Worm (Caenorhabditis elegans) whole organism, L1 larva: ENCODE results near the gene dpm-1.

Experiments
- aly-2 ChIP-seq: fragments of 150-350 bp; optimal IDR thresholded peaks from 2 replicates; lab custom pipeline; 2014; ENCODE audit warnings: missing biosample characterization, missing genetic modification characterization
- blmp-1 ChIP-seq: fragments of 150-350 bp; optimal IDR thresholded peaks from 2 replicates; lab custom pipeline; 2014; ENCODE audit warnings: missing biosample characterization, missing genetic modification characterization
- ceh-90 ChIP-seq: sonication (generic microtip); optimal IDR thresholded peaks from 2 replicates; lab custom pipeline; 2016; ENCODE audit warnings: missing genetic modification characterization, missing compliant biosample characterization
- dpl-1 ChIP-seq, 3 experiments: fragments of 150-350 bp in 2 of 3; sonication (generic microtip) in 1 of 3; optimal IDR thresholded peaks; 2 replicates each; lab custom pipeline; 2014 to 2017; ENCODE audit warnings: missing biosample characterization in 3 of 3, missing genetic modification characterization in 3 of 3, missing genetic modification reagents in 3 of 3
- egl-27 ChIP-seq, 2 experiments: fragments of 150-350 bp in 1 of 2; sonication (generic microtip); optimal IDR thresholded peaks; 3 replicates each; lab custom pipeline; 2017 to 2018; ENCODE audit warnings: missing biosample characterization in 2 of 2, missing genetic modification characterization in 2 of 2, missing genetic modification reagents in 2 of 2
- elt-2 ChIP-seq: sonication (generic microtip); optimal IDR thresholded peaks from 2 replicates; lab custom pipeline; 2016; ENCODE audit warnings: missing genetic modification characterization, mild to moderate bottlenecking, inconsistent platforms, missing compliant biosample characterization, missing genetic modification reagents
- ets-5 ChIP-seq: fragments of 200-800 bp; sonication (Bioruptor generic); IDR thresholded peaks from 2 replicates; pipeline ENCODE4 v1.3.6; 2022; ENCODE audit warnings: missing genetic modification characterization, missing compliant biosample characterization
- grh-1 ChIP-seq: fragments of 200-800 bp; sonication (Bioruptor generic); IDR thresholded peaks from 2 replicates; pipeline ENCODE4 v1.3.6; 2022; ENCODE audit warnings: missing genetic modification reagents, missing genetic modification characterization, missing compliant biosample characterization
- lin-15B ChIP-seq: fragments of 150-350 bp; sonication (generic microtip); optimal IDR thresholded peaks from 3 replicates; lab custom pipeline; 2014; ENCODE audit warnings: missing biosample characterization, missing genetic modification characterization
- lsy-2 ChIP-seq, 2 experiments: fragments of 150-350 bp; optimal IDR thresholded peaks; 2 replicates each; lab custom pipeline; 2014; ENCODE audit warnings: missing biosample characterization in 2 of 2, missing genetic modification characterization in 2 of 2
- mab-9 ChIP-seq: fragments of 200-800 bp; sonication (Bioruptor generic); IDR thresholded peaks from 2 replicates; pipeline ENCODE4 v1.3.6; 2022; ENCODE audit warnings: missing genetic modification reagents, missing genetic modification characterization, missing compliant biosample characterization
- nhr-12 ChIP-seq: sonication (generic microtip); optimal IDR thresholded peaks from 2 replicates; lab custom pipeline; 2017; ENCODE audit warnings: missing biosample characterization, missing genetic modification characterization
- sox-4 ChIP-seq: sonication (generic microtip); optimal IDR thresholded peaks from 2 replicates; lab custom pipeline; 2016; ENCODE audit warnings: missing genetic modification characterization, missing compliant biosample characterization
- unc-62 ChIP-seq: fragments of 150-350 bp; optimal IDR thresholded peaks from 2 replicates; lab custom pipeline; 2014; ENCODE audit warnings: missing biosample characterization, missing genetic modification reagents, missing genetic modification characterization

DNA sequence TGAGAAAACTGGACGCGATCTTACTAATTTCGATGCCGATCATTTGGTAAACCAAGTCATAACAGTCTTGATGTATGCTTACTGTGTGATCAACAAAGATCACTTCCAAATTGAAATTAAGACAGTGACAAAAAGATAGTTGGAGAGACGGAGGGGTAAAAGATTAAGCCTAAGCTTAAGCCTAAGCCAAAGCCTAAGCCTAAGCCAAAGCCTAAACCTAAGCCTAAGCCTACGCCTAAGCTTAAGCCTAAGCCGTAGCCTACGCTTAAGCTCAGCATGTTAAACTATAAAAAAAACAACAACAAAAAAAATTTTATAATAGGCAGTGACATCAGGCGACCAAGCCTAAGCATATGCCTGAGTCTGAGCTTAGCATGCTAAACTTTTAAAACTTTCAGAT is 51.7 kb downstream of the dpm-1 start:
- no peak for TF ChIP-seq lin-15B (tag; lab: Kevin White, UChicago)
- TF ChIP-seq egl-27 (tag; optimal IDR thresholded peaks at IDR 0.05; lab: Kevin White, UChicago) = no peak
- no peak for TF ChIP-seq lsy-2 (tag; optimal IDR thresholded peaks at IDR 0.05; lab: Kevin White, UChicago)
- no peak for TF ChIP-seq nhr-12
- no peak for TF ChIP-seq blmp-1 (tag; lab: Kevin White, UChicago)
- no peak for TF ChIP-seq ceh-90 (tag; lab: Kevin White, UChicago)
- no peak for TF ChIP-seq grh-1 (GFP tag; lab: Robert Waterston, UW)
- no peak for TF ChIP-seq elt-2 (tag; lab: Kevin White, UChicago)
- TF ChIP-seq dpl-1 (GFP tag; optimal IDR thresholded peaks at IDR 0.05; lab: Kevin White, UChicago) = no peak
- TF ChIP-seq aly-2 (tag; lab: Kevin White, UChicago) = no peak
- no peak for TF ChIP-seq unc-62
- TF ChIP-seq sox-4 (tag; lab: Kevin White, UChicago) = no peak
- no peak for TF ChIP-seq ets-5 (GFP tag; lab: Robert Waterston, UW)
- no peak for TF ChIP-seq mab-9 (GFP tag; lab: Robert Waterston, UW)
